Worm (Caenorhabditis elegans): ENCODE data around the gene Y55F3AR.2.

ce11 chrIV:1096154-1096553 is 1.8 kb downstream of the Y55F3AR.2 start:
- TF ChIP-seq tbx-11 (GFP tag; IDR thresholded peaks at IDR 0.05) (no peak), hmbx-1 (tag; optimal IDR thresholded peaks at IDR 0.05) (no peak), ets-7 (tag; optimal IDR thresholded peaks at IDR 0.05) (no peak), aly-1 (tag; optimal IDR thresholded peaks at IDR 0.05) (no peak), ama-1 (optimal IDR thresholded peaks at IDR 0.05) (no peak), pes-1 (GFP tag; IDR thresholded peaks at IDR 0.05) (no peak), hnd-1 (tag; optimal IDR thresholded peaks at IDR 0.05) (no peak), hmg-4 (GFP tag; optimal IDR thresholded peaks at IDR 0.05) (no peak), ceh-36 (tag; optimal IDR thresholded peaks at IDR 0.05) (no peak), B0310.2 (tag; optimal IDR thresholded peaks at IDR 0.05) (no peak), F13C5.2 (tag; optimal IDR thresholded peaks at IDR 0.05) (no peak), flt-1 (GFP tag; IDR thresholded peaks at IDR 0.05) (no peak)

All from whole organism, early embryonic.